Worm (Caenorhabditis elegans): ENCODE results near the gene H32C10.1.

The H32C10.1 gene

DNA sequence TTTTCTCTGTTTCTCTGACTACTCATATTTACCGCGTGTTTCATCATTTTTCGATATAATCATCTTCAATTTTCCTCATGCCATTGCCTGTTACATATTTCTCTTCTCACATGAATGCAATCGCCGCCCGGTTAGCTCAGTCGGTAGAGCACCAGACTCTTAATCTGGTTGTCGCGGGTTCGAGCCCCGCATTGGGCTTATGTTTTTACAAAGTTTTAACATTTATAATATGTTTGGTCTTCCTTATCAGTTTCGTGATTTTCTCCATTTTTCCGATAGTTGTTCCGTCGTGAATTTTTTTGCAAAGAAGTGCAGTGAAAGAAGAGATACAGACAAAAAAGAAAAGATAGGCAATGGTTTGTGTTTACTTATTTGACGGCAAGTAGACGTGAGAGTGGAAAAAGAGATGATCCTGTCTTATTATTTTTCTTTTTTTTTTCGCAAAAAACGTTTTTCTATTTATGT lies 32.9 kb downstream of the H32C10.1 start (continued):
- TF ChIP-seq mdl-1 (tag; optimal IDR thresholded peaks at IDR 0.05) (peak; percentile 54 to 81), zip-11 (GFP tag; IDR thresholded peaks at IDR 0.05) (no peak), lin-13 (GFP tag; optimal IDR thresholded peaks at IDR 0.05) (peak; percentile 77), hlh-11 (tag; optimal IDR thresholded peaks at IDR 0.05) (peak; percentile 89), zfp-2 (tag; optimal IDR thresholded peaks at IDR 0.05) (peak; percentile 76), daf-12 (tag; optimal IDR thresholded peaks at IDR 0.05) (no peak), Y105C5A.15 (GFP tag; IDR thresholded peaks at IDR 0.05) (peak; percentile 74; the same call in 1 of the 2 replicates), lin-38 (GFP tag; IDR thresholded peaks at IDR 0.05) (peak; percentile 78), ces-1 (GFP tag; optimal IDR thresholded peaks at IDR 0.05) (no peak), D1046.2 (GFP tag; IDR thresholded peaks at IDR 0.05) (no peak), F49E8.2 (tag; optimal IDR thresholded peaks at IDR 0.05; ENCODE audit: borderline replicate concordance) (peak; percentile 80), dmd-6 (GFP tag; IDR thresholded peaks at IDR 0.05) (peak; percentile 90), zfp-3 (GFP tag; conservative IDR thresholded peaks at IDR 0.05) (no peak; the same call in 1 of the 2 replicates), set-16 (GFP tag; IDR thresholded peaks at IDR 0.05) (no peak), nhr-41 (GFP tag; IDR thresholded peaks at IDR 0.05) (peak; percentile 82), madf-9 (GFP tag; conservative IDR thresholded peaks at IDR 0.05) (peak; percentile 90), php-3 (GFP tag; IDR thresholded peaks at IDR 0.05) (peak; percentile 87), hif-1 (tag; optimal IDR thresholded peaks at IDR 0.05) (peak; percentile 34 to 62), ceh-32 (tag; optimal IDR thresholded peaks at IDR 0.05; ENCODE audit: poor library complexity) (no peak), attf-4 (tag; optimal IDR thresholded peaks at IDR 0.05) (no peak), ceh-20 (GFP tag; IDR thresholded peaks at IDR 0.05) (no peak; the same call in 1 of the 2 replicates), lin-29 (GFP tag; IDR thresholded peaks at IDR 0.05) (peak; percentile 68; the same call in 1 of the 2 replicates), unc-130 (GFP tag; optimal IDR thresholded peaks at IDR 0.05) (peak; percentile 60), ztf-11 (tag; optimal IDR thresholded peaks at IDR 0.05) (no peak), saeg-2 (GFP tag; IDR thresholded peaks at IDR 0.05) (0 out of 2 replicates have a peak, but pooled peaks have one; percentile 69), ctbp-1 (GFP tag; IDR thresholded peaks at IDR 0.05) (no peak; the same call in 1 of the 2 replicates), nhr-25 (tag; optimal IDR thresholded peaks at IDR 0.05; ENCODE audit: borderline replicate concordance, insufficient read depth) (peak; percentile 92), spr-1 (tag; optimal IDR thresholded peaks at IDR 0.05) (peak; percentile 87), dve-1 (tag; optimal IDR thresholded peaks at IDR 0.05; ENCODE audit: insufficient read depth) (peak; percentile 98), ZK337.2 (GFP tag; IDR thresholded peaks at IDR 0.05) (0 out of 2 replicates have a peak, but pooled peaks have one; percentile 58), nhr-11 (tag; optimal IDR thresholded peaks at IDR 0.05) (peak; percentile 79), rbr-2 (tag; optimal IDR thresholded peaks at IDR 0.05) (peak; percentile 71), F10B5.3 (tag; optimal IDR thresholded peaks at IDR 0.05) (peak; percentile 47), lin-39 (tag; optimal IDR thresholded peaks at IDR 0.05) (no peak), madf-5 (GFP tag; IDR thresholded peaks at IDR 0.05) (peak; percentile 66 to 73; a peak in 1 of 4 replicates), fkh-10 (GFP tag; optimal IDR thresholded peaks at IDR 0.05) (peak; percentile 51), nhr-6 (tag; optimal IDR thresholded peaks at IDR 0.05) (peak; percentile 38), zag-1 (tag; optimal IDR thresholded peaks at IDR 0.05) (no peak), pha-4 (GFP tag; IDR thresholded peaks at IDR 0.05) (peak; percentile 94), pha-4 (tag; optimal IDR thresholded peaks at IDR 0.05) (peak; percentile 63), nhr-42 (GFP tag; IDR thresholded peaks at IDR 0.05) (peak; percentile 80; the same call in 1 of the 2 replicates), spr-3 (GFP tag; optimal IDR thresholded peaks at IDR 0.05) (peak; percentile 80), mes-2 (tag; optimal IDR thresholded peaks at IDR 0.05; ENCODE audit: poor library complexity, severe bottlenecking) (peak; percentile 79), Y48G9A.11 (GFP tag; IDR thresholded peaks at IDR 0.05) (peak; percentile 83), gei-8 (GFP tag; optimal IDR thresholded peaks at IDR 0.05) (peak; percentile 74), T20F7.1 (GFP tag; optimal IDR thresholded peaks at IDR 0.05) (peak; percentile 68), cey-2 (tag; optimal IDR thresholded peaks at IDR 0.05; ENCODE audit: borderline replicate concordance, insufficient read depth) (peak; percentile 92), lsy-2 (tag; optimal IDR thresholded peaks at IDR 0.05) (peak; percentile 9 to 78), sdz-12 (GFP tag; optimal IDR thresholded peaks at IDR 0.05) (peak; percentile 37)
